Worm (Caenorhabditis elegans): Measurements from ENCODE around the gene T21D12.7.
"Not testable (repeated sequence)": the region's sequence is repeated elsewhere in the genome, so short reads cannot be mapped to it uniquely, and the experiment has no call there.

DNA sequence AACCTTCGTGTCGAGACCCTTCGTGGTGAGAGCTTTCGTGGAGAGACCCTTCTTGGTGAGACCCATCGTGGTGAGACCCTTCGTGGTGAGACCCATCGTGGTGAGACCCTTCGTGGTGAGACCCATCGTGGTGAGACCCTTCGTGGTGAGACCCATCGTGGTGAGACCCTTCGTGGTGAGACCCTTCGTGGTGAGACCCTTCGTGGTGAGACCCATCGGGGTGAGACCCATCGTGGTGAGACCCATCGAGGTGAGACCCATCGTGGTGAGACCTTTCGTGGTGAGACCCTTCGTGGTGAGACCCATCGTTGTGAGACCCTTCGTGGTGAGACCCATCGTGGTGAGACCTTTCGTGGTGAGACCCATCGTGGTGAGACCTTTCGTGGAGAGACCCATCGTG is 10.0 kb downstream of the T21D12.7 start:
- not testable (repeated sequence) for TF ChIP-seq nhr-76 (tag; optimal IDR thresholded peaks at IDR 0.05); F37D6.2 (tag; optimal IDR thresholded peaks at IDR 0.05); nhr-42 (GFP tag; IDR thresholded peaks at IDR 0.05); nhr-10 (tag; optimal IDR thresholded peaks at IDR 0.05); ceh-32 (tag; optimal IDR thresholded peaks at IDR 0.05; ENCODE audit: poor library complexity); ztf-11 (tag; optimal IDR thresholded peaks at IDR 0.05); dpl-1 (GFP tag; optimal IDR thresholded peaks at IDR 0.05); hlh-30 (tag; optimal IDR thresholded peaks at IDR 0.05; ENCODE audit: insufficient read depth); nhr-102 (tag; optimal IDR thresholded peaks at IDR 0.05); fos-1 (tag; optimal IDR thresholded peaks at IDR 0.05); ZK546.5 (tag; optimal IDR thresholded peaks at IDR 0.05); nhr-77 (tag; optimal IDR thresholded peaks at IDR 0.05); duxl-1 (tag; optimal IDR thresholded peaks at IDR 0.05; ENCODE audit: poor library complexity)

All from whole organism, L4 larva.